Worm (Caenorhabditis elegans): ENCODE data around the gene xpd-1.

The xpd-1 gene

ce11 chrIII:312873-313272, 48.0 kb downstream of the xpd-1 start:
- no peak for TF ChIP-seq unc-130 (GFP tag; optimal IDR thresholded peaks at IDR 0.05)
- no peak for TF ChIP-seq ceh-91 (GFP tag; IDR thresholded peaks at IDR 0.05)
- no peak for TF ChIP-seq F52B5.7 (tag; optimal IDR thresholded peaks at IDR 0.05)
- no peak for TF ChIP-seq lsl-1 (GFP tag; optimal IDR thresholded peaks at IDR 0.05)
- no peak for TF ChIP-seq hmg-20 (GFP tag; IDR thresholded peaks at IDR 0.05)
- TF ChIP-seq snpc-1.1 (tag; optimal IDR thresholded peaks at IDR 0.05; ENCODE audit: insufficient read depth): no peak
- no peak for TF ChIP-seq lir-1 (GFP tag; conservative IDR thresholded peaks at IDR 0.05)
- no peak for TF ChIP-seq F10E7.11 (tag; optimal IDR thresholded peaks at IDR 0.05)
- TF ChIP-seq gei-17 (GFP tag; optimal IDR thresholded peaks at IDR 0.05): no peak
- no peak for TF ChIP-seq tbp1 (GFP tag; optimal IDR thresholded peaks at IDR 0.05)

DNA sequence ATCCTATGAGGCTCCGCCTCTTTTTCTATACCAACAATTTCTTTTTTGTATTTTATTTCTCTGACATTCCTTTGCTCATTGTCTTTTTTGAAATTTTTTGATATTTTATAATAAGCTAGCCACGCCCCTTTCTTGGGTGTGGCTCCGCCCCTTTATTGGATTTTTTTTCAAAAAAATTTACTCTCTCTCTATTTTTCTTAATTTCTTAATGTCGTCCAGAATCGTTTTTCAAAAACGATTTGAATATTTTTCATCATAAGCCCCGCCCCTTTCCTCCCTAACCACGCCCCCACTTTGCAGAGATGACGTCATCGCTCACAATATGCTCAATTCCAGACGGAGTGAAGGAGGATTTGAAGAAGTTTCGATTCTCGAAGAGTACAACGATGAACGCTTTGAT, 50.3 kb downstream of the xpd-1 start, which contains the start of gene Y50D7A.10:
TSS of gene Y50D7A.10 (plus strand) at position 301 of the 400 bp plus-strand sequence.
- TF ChIP-seq Y95B8A.8 (GFP tag; IDR thresholded peaks at IDR 0.05): no peak
- no peak for TF ChIP-seq dox-1 (GFP tag; IDR thresholded peaks at IDR 0.05)
